Worm (Caenorhabditis elegans): ENCODE data around the gene W09D6.5.
"Not testable (repeated sequence)": the region's sequence is repeated elsewhere in the genome, so short reads cannot be mapped to it uniquely, and the experiment has no call there.

The W09D6.5 gene

DNA sequence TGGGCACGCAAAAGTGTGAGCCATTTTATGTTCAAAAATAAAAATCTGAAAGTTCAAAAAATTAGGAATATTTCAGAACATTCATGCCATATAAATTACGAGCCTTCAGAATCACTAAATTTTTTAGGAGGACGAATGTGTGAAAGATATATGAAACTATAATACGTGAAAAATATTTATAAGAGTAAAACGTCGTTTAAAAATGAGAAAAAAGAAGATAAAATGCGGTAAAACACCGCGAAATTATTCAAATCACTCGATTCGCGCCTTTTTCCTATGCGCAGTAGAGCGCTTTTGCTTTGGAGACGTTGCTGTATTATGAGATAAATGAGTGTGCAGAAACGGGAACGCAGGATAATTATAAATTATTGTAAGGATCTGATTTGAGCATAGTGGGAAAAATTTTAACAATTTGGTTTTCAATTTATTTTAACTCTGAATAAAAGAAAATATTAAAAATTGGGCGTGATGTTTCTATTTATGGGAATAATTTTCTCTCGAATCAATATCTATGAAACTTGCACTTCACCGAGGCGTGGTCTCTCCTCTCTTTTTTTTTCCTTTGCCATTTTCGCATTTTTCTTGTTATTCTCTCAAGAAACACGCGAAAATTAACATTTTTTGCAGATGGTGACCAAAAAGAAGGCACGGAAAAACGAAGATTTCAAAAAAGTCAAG, 31.0 kb downstream of the W09D6.5 start, which contains the start of the genes sup-35 and Y48A6C.4:
Gene sup-35, minus strand, starts transcription at position 51 of the 678 bp plus-strand sequence.
Gene Y48A6C.4, plus strand, starts transcription at position 628 of the 678 bp plus-strand sequence.
- TF ChIP-seq unc-62 (GFP tag; optimal IDR thresholded peaks at IDR 0.05) = no peak

DNA sequence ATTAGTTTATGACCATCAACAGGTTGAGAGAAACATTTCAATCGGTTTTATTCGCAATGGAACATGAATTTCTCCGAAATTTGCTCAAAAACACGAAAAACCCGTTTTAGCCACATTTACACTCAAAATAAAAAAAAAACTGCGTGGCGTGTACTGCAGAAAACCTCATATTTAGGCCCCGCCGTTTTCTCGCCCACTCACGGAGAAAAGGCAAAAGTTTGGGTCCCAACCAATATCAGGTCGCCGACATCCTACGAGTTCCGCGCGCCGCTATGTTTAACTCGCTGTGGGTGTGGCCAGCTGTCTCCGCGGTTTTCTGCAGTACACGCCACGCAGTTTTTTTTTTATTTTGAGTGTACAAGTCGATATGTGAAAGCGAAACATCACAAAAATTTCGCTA, 35.6 kb downstream of the W09D6.5 start:
- TF ChIP-seq unc-62 (GFP tag; optimal IDR thresholded peaks at IDR 0.05) = no peak

DNA sequence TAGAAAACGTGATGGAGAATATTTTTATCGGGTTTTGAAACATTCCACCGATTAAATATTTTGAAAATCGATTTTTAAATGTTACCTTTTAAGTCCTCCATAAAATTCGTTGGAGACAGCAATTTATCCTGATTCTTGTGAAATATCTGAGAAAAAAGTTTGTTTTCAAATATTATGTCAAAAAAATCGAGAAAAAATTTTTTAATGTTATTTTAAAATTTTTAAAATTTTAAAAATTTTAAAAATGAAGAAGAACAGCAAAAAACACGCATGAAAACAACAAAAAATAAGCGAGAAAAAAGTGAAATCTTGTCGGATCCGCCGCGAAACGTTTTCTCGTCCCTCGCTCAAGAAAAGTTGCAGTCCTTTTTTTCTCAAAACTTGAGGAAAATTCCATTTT, 39.2 kb downstream of the W09D6.5 start, which contains the start of gene Y48A6C.8:
Gene Y48A6C.8, minus strand, starts transcription at position 101 of the 400 bp plus-strand sequence.
- no peak for TF ChIP-seq unc-62 (GFP tag; optimal IDR thresholded peaks at IDR 0.05)

DNA sequence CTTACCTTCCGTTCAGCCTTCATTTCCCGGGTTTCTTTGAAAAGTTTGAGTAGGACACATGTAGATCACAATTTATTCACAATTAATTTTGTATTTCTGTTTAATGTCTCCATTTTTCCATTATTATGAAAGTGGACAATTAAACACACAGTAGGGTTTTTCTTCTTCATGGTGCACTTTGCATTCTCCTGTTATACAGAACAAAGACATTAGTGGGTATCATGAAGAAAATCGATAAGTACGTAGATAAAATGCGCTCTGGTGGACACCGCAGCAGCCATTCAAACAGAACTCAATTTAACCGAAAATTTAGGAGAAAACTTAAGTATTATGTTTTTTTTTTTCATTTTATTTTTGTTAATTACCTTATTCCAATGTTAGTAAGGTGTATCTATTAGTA, 41.1 kb downstream of the W09D6.5 start:
- no peak for TF ChIP-seq unc-62 (GFP tag; optimal IDR thresholded peaks at IDR 0.05)

DNA sequence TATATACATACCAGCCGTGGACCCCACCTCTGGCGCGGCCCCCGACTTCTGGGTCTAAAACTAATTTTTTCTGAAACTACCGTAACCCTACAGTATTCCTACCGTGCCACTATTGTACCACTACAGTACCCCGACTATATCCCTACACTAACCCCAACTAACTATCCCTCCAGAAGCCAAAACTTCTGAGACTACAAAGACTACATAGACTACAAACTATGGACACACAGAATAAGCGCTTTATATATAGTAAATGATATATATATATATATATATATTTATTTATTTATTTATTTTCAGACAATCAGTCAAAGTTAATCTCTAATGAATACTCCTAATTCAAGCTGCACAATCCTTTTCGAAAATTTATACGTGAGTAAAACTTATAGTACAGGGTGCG, 43.2 kb downstream of the W09D6.5 start, which contains the start of gene pha-1:
Gene pha-1, plus strand, starts transcription at position 301 of the 400 bp plus-strand sequence.
- not testable (repeated sequence) for TF ChIP-seq unc-62 (GFP tag; optimal IDR thresholded peaks at IDR 0.05)

DNA sequence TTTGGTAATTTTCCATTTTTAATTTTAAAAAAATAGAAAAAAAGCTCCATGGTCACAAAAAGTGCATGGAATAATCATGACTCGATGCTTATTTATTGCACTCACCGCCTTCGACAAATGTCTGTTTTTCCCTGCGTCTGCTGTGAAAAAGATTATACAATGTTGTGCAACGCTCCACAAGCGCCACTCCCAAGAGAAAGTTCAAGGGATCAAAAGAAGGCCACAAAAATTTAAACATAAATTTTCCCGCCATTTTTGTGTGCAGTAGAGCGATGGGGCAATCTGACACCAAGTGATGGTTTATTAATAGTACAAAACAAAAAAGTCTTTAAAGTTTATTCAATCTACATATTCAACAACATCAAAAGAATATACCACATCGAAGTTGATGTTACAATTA, 50.6 kb downstream of the W09D6.5 start, which contains the start of gene fbxa-128:
Gene fbxa-128, minus strand, starts transcription at position 192 of the 400 bp plus-strand sequence.
- no peak for TF ChIP-seq unc-62 (GFP tag; optimal IDR thresholded peaks at IDR 0.05)
